Worm (Caenorhabditis elegans) whole organism, L2 larva: ENCODE data around the gene pos-1.

Source experiments
- ceh-16 ChIP-seq: fragments of 150-350 bp; optimal IDR thresholded peaks from 2 replicates; lab custom pipeline; 2014; ENCODE audit warnings: missing biosample characterization, missing genetic modification characterization
- elt-3 ChIP-seq: sonication (generic microtip); optimal IDR thresholded peaks from 2 replicates; lab custom pipeline; 2017; ENCODE audit warnings: missing biosample characterization, missing genetic modification characterization
- sma-9 ChIP-seq, 2 experiments: fragments of 150-350 bp in 1 of 2; sonication (generic microtip) in 1 of 2; optimal IDR thresholded peaks; 2 replicates each; lab custom pipeline; 2014 to 2016; ENCODE audit warnings: missing genetic modification characterization in 2 of 2, mild to moderate bottlenecking in 1 of 2, missing biosample characterization in 1 of 2, missing compliant biosample characterization in 1 of 2, missing genetic modification reagents in 1 of 2, moderate library complexity in 1 of 2

DNA sequence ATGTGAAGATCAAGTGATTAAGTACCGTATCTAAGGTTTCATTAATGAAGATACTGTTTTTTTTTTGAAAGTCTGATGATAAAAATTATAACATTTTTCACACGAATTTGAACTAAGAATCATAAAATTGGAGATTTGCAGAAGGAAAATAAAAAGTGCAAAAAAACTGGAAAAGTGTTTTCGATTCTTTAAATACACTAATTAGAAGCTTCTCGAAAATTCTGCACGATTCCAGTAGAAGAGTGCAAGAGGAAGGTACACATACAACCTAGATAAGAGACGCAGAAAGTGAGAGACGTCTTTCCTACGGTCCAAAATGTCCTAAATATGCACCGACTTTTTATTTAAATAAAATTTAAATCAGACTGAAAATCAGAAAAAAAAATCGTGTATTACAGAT is 12.3 kb downstream of the pos-1 start:
- TF ChIP-seq ceh-16 (tag; lab: Kevin White, UChicago) (no peak), sma-9 (GFP tag; optimal IDR thresholded peaks at IDR 0.05; lab: Kevin White, UChicago) (no peak), sma-9 (tag; optimal IDR thresholded peaks at IDR 0.05; lab: Kevin White, UChicago) (no peak), elt-3 (tag; lab: Kevin White, UChicago) (no peak)
